Fruit fly (Drosophila melanogaster): ENCODE measurements around the gene CG14926.

DNA sequence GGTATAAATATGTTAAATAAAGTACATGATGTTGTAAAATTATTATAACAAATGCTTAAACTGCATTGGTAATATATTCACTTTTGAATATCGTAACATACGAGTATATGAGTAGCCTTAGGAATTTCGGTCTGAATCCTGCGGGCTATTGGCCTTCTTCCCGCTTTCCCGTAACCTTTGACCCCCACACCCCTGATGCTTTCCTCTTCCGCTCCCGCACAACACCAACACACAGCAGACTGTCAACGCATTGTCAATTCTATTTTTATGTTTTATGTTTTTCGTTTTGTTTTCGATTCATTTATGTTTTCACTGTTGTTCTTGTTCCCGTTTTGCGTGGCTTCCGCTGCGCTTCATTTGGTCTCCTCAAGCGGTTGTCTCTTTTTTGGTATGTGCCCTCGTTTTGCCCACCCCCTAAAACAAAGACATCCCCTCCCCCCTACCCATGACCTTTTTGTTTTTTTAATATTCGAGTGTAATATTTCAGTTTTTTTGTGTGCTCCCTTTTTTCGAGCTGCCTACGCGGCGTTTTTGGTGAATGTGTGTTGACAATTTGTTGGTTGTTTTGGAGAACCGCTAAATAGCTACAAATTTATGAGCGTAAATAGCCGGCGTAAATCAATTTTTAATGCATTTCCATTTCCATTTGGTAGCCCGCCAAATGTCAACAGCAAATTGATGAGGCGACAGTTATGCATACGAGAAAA, 4.1 kb upstream of the CG14926 start:
- TF ChIP-seq usp (GFP tag; optimal IDR thresholded peaks at IDR 0.05), result no peak
- TF ChIP-seq Jra (GFP tag; optimal IDR thresholded peaks at IDR 0.05), result no peak
- TF ChIP-seq Dfd (GFP tag; optimal IDR thresholded peaks at IDR 0.05), result no peak
- TF ChIP-seq h (GFP tag; optimal IDR thresholded peaks at IDR 0.05), result no peak
- no peak for TF ChIP-seq Abd-B (GFP tag; optimal IDR thresholded peaks at IDR 0.05)
- no peak for TF ChIP-seq Hr83 (GFP tag; optimal IDR thresholded peaks at IDR 0.05; ENCODE audit: poor library complexity, severe bottlenecking)
- TF ChIP-seq N (GFP tag; optimal IDR thresholded peaks at IDR 0.05), result no peak
